Worm (Caenorhabditis elegans) whole organism, midembryonic: ENCODE data around the gene pqn-76.

ENCODE experiments used
- cog-1 ChIP-seq: sonication (generic microtip); optimal IDR thresholded peaks from 2 replicates; lab custom pipeline; 2016; ENCODE audit warnings: missing genetic modification characterization, missing compliant biosample characterization
- flt-1 ChIP-seq: fragments of 200-800 bp; sonication (Bioruptor generic); IDR thresholded peaks from 2 replicates; pipeline ENCODE4 v1.3.6; 2022; ENCODE audit warnings: missing genetic modification characterization, missing compliant biosample characterization
- klf-2 ChIP-seq: fragments of 200-800 bp; sonication (Bioruptor generic); conservative IDR thresholded peaks from 2 replicates; pipeline ENCODE4 v1.3.6; 2022; ENCODE audit warnings: missing genetic modification reagents, missing genetic modification characterization, missing compliant biosample characterization
- med-1 ChIP-seq: sonication (generic microtip); optimal IDR thresholded peaks from 2 replicates; lab custom pipeline; 2017; ENCODE audit warnings: missing genetic modification characterization, mild to moderate bottlenecking, missing compliant biosample characterization, antibody characterized with exemption, missing genetic modification reagents; ENCODE audit not compliant: insufficient read depth
- tab-1 ChIP-seq: fragments of 200-800 bp; sonication (Bioruptor generic); IDR thresholded peaks from 2 replicates; pipeline ENCODE4 v1.3.6; 2022; ENCODE audit warnings: missing genetic modification characterization, missing compliant biosample characterization
- ztf-23 ChIP-seq: fragments of 200-800 bp; sonication (Bioruptor generic); IDR thresholded peaks from 2 replicates; pipeline ENCODE4 v1.3.6; 2022; ENCODE audit warnings: missing genetic modification reagents, missing genetic modification characterization, missing compliant biosample characterization

- TF ChIP-seq cog-1 (tag; lab: Kevin White, UChicago) (no peak), ztf-23 (GFP tag; lab: Robert Waterston, UW) (no peak), flt-1 (no peak), tab-1 (GFP tag; lab: Robert Waterston, UW) (no peak), med-1 (GFP tag; lab: Kevin White, UChicago) (no peak), klf-2 (GFP tag; lab: Robert Waterston, UW) (no peak)
Measured at ce11 chrIV:15616971-15617370, 38.1 kb downstream of the pqn-76 start, which contains the start of gene Y105C5A.8.
